Fruit fly (Drosophila melanogaster): ENCODE results near the gene CG4836.
A peak's percentile ranks its signal among the peaks of the same experiment; 100 is the strongest.

The CG4836 gene

DNA sequence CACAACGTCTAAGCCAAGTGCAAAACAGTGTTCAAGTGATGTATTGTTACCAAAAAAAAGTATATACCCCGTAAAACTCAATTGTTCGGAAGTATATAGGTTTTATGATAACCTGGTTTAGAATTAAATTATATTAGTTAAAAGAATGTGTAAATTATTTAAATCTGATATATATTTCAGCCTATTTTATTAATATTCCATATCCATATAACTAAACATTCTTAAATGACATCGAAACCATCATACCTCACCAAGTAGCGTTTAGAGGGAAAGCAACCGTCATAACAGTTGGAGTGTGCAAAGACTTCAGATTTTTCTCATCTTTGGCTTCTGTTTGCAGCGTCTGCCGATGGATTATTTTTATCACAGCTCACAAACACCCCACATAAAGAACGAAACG, 14.2 kb upstream of the CG4836 start (continued):
- TF ChIP-seq gt (GFP tag; IDR thresholded peaks at IDR 0.05) = peak; percentile 67; the same call in 1 of the 2 replicates
- TF ChIP-seq gsb-n (tag; optimal IDR thresholded peaks at IDR 0.05) = peak; percentile 90
- peak; percentile 75 for TF ChIP-seq Ada2b (GFP tag; IDR thresholded peaks at IDR 0.05)
- TF ChIP-seq pan (optimal IDR thresholded peaks at IDR 0.05) = no peak
- peak in 1 of 2 experiments; percentile 90 for TF ChIP-seq pan (GFP tag; optimal IDR thresholded peaks at IDR 0.05 in 1 of 2, IDR thresholded peaks at IDR 0.05 in 1 of 2)
- TF ChIP-seq org-1 (GFP tag; optimal IDR thresholded peaks at IDR 0.05) = peak; percentile 66
- TF ChIP-seq HLH3B (GFP tag; IDR thresholded peaks at IDR 0.05) = peak; percentile 84
- no peak for TF ChIP-seq stwl (tag; optimal IDR thresholded peaks at IDR 0.05)
- no peak for TF ChIP-seq aop (GFP tag; IDR thresholded peaks at IDR 0.05)
- TF ChIP-seq CG8924 (tag; optimal IDR thresholded peaks at IDR 0.05) = peak; percentile 90
- no peak for TF ChIP-seq tna (GFP tag; IDR thresholded peaks at IDR 0.05; ENCODE audit: partially characterized antibody)
- TF ChIP-seq Atf-2 (GFP tag; optimal IDR thresholded peaks at IDR 0.05) = no peak
- no peak for TF ChIP-seq CG13287 (GFP tag; IDR thresholded peaks at IDR 0.05; ENCODE audit: partially characterized antibody)
- peak; percentile 63 for TF ChIP-seq CrebB (tag; optimal IDR thresholded peaks at IDR 0.05)
- TF ChIP-seq CG17912 (GFP tag; optimal IDR thresholded peaks at IDR 0.05) = no peak
- TF ChIP-seq CG13424 (tag; optimal IDR thresholded peaks at IDR 0.05) = peak; percentile 86
- peak; percentile 73 for TF ChIP-seq CG10209 (GFP tag; optimal IDR thresholded peaks at IDR 0.05)
- TF ChIP-seq ase (GFP tag; IDR thresholded peaks at IDR 0.05) = 0 out of 3 replicates have a peak, but pooled peaks have one; percentile 53
- TF ChIP-seq dan (GFP tag; IDR thresholded peaks at IDR 0.05) = no peak; the same call in 1 of the 2 replicates
- TF ChIP-seq CG11723 (GFP tag; optimal IDR thresholded peaks at IDR 0.05) = peak; percentile 8
- TF ChIP-seq CG10431 (GFP tag; optimal IDR thresholded peaks at IDR 0.05) = no peak
- TF ChIP-seq ash1 (GFP tag; optimal IDR thresholded peaks at IDR 0.05) = no peak
- no peak for TF ChIP-seq disco-r (GFP tag; optimal IDR thresholded peaks at IDR 0.05)
- peak; percentile 57 for TF ChIP-seq scrt (GFP tag; optimal IDR thresholded peaks at IDR 0.05)
- TF ChIP-seq zfh1 (GFP tag; IDR thresholded peaks at IDR 0.05) = peak; percentile 89
- peak; percentile 71 for TF ChIP-seq ATbp (GFP tag; optimal IDR thresholded peaks at IDR 0.05)
- TF ChIP-seq CG11560 (tag; IDR thresholded peaks at IDR 0.05) = no peak
- TF ChIP-seq CG7963 (GFP tag; IDR thresholded peaks at IDR 0.05; ENCODE audit: partially characterized antibody) = no peak
- TF ChIP-seq toy (GFP tag; IDR thresholded peaks at IDR 0.05) = peak; percentile 69
- TF ChIP-seq Oaz (GFP tag; IDR thresholded peaks at IDR 0.05) = peak; percentile 60; the same call in 1 of the 2 replicates
- peak; percentile 56 for TF ChIP-seq CG1233 (GFP tag; optimal IDR thresholded peaks at IDR 0.05)
- TF ChIP-seq ems (GFP tag; optimal IDR thresholded peaks at IDR 0.05) = peak; percentile 26
- TF ChIP-seq CG15514 (GFP tag; optimal IDR thresholded peaks at IDR 0.05) = peak; percentile 20
- no peak for TF ChIP-seq zen2 (GFP tag; IDR thresholded peaks at IDR 0.05; ENCODE audit: partially characterized antibody)
- peak; percentile 79 for TF ChIP-seq CG15601 (tag; optimal IDR thresholded peaks at IDR 0.05)
- peak; percentile 55; the same call in 1 of the 3 replicates for TF ChIP-seq CG11456 (GFP tag; IDR thresholded peaks at IDR 0.05)
- no peak for TF ChIP-seq Dad (GFP tag; optimal IDR thresholded peaks at IDR 0.05)
- peak; percentile 38 for TF ChIP-seq CG6765 (GFP tag; optimal IDR thresholded peaks at IDR 0.05)
- TF ChIP-seq Bdp1 (GFP tag; optimal IDR thresholded peaks at IDR 0.05) = no peak
- TF ChIP-seq CG2129 (GFP tag; IDR thresholded peaks at IDR 0.05; ENCODE audit: partially characterized antibody) = no peak
- TF ChIP-seq sd (tag; optimal IDR thresholded peaks at IDR 0.05) = peak; percentile 50
- peak; percentile 84 for TF ChIP-seq gcm (GFP tag; optimal IDR thresholded peaks at IDR 0.05)
- TF ChIP-seq NFAT (GFP tag; IDR thresholded peaks at IDR 0.05) = no peak; the same call in 1 of the 2 replicates
- peak; percentile 87 for TF ChIP-seq stc (GFP tag; IDR thresholded peaks at IDR 0.05)
- TF ChIP-seq ci (GFP tag; IDR thresholded peaks at IDR 0.05) = peak; percentile 76
- TF ChIP-seq Doc3 (GFP tag; IDR thresholded peaks at IDR 0.05; ENCODE audit: partially characterized antibody) = no peak
- peak; percentile 39; the same call in 1 of the 2 replicates for TF ChIP-seq wor (GFP tag; IDR thresholded peaks at IDR 0.05)
- peak; percentile 44 for TF ChIP-seq Vsx1 (GFP tag; optimal IDR thresholded peaks at IDR 0.05)
- TF ChIP-seq CG15269 (tag; optimal IDR thresholded peaks at IDR 0.05) = peak; percentile 87
- TF ChIP-seq CG6689 (GFP tag; IDR thresholded peaks at IDR 0.05) = peak; percentile 84
- TF ChIP-seq emc (GFP tag; optimal IDR thresholded peaks at IDR 0.05) = no peak
